Worm (Caenorhabditis elegans): Measurements from ENCODE around the gene F53E2.2.

- no peak for TF ChIP-seq W03F9.2 (tag; optimal IDR thresholded peaks at IDR 0.05)
- no peak for TF ChIP-seq him-1 (tag; optimal IDR thresholded peaks at IDR 0.05)
- no peak for TF ChIP-seq dao-5 (tag; optimal IDR thresholded peaks at IDR 0.05)
Observed at ce11 chrV:1438205-1438604, 36.7 kb upstream of the F53E2.2 start.
